Fruit fly (Drosophila melanogaster) whole organism, larva: Measurements from ENCODE around the gene CG5639.

Experiments
- noc ChIP-seq: fragments of 200-800 bp; sonication (Bioruptor generic); optimal IDR thresholded peaks from 3 replicates; lab custom pipeline; 2019; ENCODE audit warnings: missing biosample characterization, mild to moderate bottlenecking, missing genetic modification characterization, moderate library complexity

Gene CG5639

DNA sequence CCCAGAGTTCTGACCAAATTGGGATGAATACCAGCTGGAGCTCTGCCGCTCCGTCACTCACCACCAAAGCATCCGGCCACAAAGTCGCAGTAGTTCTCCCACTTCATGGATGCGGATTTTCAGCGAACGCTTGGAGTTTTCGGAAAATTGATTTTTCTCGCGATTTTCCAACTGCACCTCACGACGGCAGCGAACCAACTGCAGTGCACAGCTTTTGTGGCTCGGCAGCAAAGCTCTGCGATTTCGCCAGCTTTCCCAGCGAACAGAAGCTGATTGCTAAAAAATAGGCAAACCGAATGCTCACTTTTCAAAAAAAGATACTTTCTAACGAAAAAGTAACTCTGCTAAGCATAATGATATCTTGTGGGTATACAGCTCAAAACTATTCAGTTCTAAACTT lies 34.8 kb downstream of the CG5639 start, which contains the start of gene CG5646:
Gene CG5646 (minus strand): TSS at position 206 of the 400 bp plus-strand sequence.
- no peak for TF ChIP-seq noc (tag; lab: Kevin White, UChicago)

- TF ChIP-seq noc (tag; lab: Kevin White, UChicago), result no peak
Observed at dm6 chr3R:27558660-27559319, 37.1 kb downstream of the CG5639 start, which contains the start of gene Klp98A. Klp98A (minus strand) TSS chr3R:27559145.

dm6 chr3R:27557970-27558659 lies 37.8 kb downstream of the CG5639 start:
- no peak for TF ChIP-seq noc (tag; lab: Kevin White, UChicago)

DNA sequence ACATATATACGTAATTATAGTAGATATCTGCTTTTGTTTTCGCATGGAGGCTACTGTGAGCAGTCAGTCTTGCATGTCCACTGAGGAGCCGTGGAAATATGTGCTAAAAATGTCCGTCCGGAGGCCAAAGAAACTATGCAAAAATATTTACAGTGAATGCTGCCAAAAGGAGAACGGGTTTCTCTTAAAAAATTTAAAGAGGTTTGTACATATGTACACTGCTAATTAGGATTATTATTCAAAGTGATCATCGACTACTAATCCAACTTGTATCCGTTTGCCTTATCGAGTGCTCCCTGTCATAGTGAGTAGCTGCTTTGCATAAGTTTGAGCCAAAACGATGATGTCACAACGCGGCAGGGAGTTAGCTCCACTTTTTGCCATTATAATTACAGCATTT lies 39.0 kb downstream of the CG5639 start:
- TF ChIP-seq noc (tag; lab: Kevin White, UChicago), result peak; percentile 89

- no peak for TF ChIP-seq noc (tag; lab: Kevin White, UChicago)
Observed at dm6 chr3R:27556466-27556865, 39.5 kb downstream of the CG5639 start.

DNA sequence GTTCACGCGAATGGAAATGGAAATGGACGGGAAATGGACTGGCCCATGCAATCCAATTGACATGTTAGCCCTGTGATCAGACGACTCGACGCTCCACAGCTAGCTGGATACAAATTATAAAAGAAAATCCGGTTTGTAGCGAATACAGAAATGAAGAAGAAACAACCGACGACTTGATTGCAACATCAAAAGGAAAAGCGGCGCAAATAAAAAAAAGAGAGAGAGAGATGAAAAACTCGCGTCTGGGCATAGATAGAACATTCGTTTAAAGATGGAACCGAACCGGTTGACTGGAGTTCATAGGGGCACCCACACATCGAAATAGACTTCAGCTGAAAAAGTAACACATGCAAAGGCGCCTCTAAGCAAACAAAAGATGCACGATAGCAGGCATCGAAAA lies 40.1 kb downstream of the CG5639 start:
- no peak for TF ChIP-seq noc (tag; lab: Kevin White, UChicago)

- TF ChIP-seq noc (tag; lab: Kevin White, UChicago), result no peak
Observed at dm6 chr3R:27554964-27555363, 41.0 kb downstream of the CG5639 start.

- TF ChIP-seq noc (tag; lab: Kevin White, UChicago), result no peak
Observed at dm6 chr3R:27553921-27554320, 42.0 kb downstream of the CG5639 start.

dm6 chr3R:27553379-27553778 lies 42.6 kb downstream of the CG5639 start:
- TF ChIP-seq noc (tag; lab: Kevin White, UChicago), result no peak

DNA sequence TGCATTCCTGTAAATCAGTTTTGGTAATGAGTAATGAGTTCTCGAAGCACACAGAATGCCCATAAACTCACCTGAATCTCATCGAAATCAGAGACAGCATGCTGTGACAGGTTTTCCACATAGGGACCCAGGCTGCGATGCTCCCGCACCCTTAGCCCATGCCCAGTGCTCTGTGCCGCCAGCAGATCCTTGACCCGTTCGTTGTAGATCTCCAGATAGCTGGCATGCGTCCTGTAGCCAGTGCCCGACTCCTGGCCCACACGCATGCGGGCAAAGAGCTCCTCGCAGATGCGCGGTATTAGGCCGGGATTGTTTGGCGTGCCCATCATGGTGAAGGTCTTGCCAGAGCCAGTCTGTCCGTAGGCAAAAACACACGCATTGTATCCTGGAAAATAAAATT lies 43.2 kb downstream of the CG5639 start:
- TF ChIP-seq noc (tag; lab: Kevin White, UChicago), result no peak

- TF ChIP-seq noc (tag; lab: Kevin White, UChicago), result no peak
Observed at dm6 chr3R:27547378-27547949, 48.5 kb downstream of the CG5639 start.

DNA sequence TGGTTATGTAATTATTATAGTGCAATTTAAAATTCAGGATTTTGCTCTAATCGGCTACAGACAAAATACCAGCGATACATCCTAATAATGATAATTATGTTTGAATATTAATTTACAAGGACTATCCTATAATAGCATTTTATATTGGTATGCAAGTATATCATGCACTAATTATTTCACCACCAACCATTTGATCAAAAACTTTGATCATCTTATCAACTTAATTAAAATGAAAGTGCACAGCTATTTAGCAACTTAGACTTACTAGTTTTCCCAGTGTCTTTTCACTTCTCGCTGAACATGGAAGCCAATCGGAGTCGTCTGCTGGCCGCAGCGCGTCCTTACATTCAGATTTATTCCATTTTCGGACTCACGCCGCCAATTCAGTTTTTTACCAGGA lies 50.2 kb downstream of the CG5639 start, which contains the start of gene Gr98d:
Gene Gr98d (plus strand): TSS at position 301 of the 400 bp plus-strand sequence.
- no peak for TF ChIP-seq noc (tag; lab: Kevin White, UChicago)

DNA sequence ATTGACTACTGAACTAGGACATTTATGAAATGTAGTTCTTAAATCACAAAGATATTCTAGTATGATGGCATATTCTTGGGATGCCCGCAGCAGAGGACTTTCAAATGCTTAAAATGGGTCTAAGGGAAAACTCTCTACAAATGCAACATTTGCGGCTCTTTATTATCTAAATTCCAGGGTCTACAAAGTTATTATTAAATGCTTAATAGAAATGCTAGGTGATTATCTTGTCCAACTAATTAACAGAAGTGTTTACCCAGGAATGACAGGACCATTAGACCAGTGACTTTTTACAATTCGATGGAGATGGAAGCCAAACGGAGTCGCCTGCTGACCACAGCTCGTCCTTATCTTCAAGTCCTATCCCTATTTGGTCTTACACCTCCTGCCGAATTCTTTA lies 51.8 kb downstream of the CG5639 start, which contains the start of gene Gr98c:
Gene Gr98c (plus strand): TSS at position 301 of the 400 bp plus-strand sequence.
- no peak for TF ChIP-seq noc (tag; lab: Kevin White, UChicago)

dm6 chr3R:27542197-27542596 lies 53.7 kb downstream of the CG5639 start, which contains the start of gene Gr98b:
Gr98b (plus strand) TSS chr3R:27542497.
- no peak for TF ChIP-seq noc (tag; lab: Kevin White, UChicago)
